Worm (Caenorhabditis elegans) whole organism, late embryonic: Measurements from ENCODE around the gene ZK892.6.

Source experiments
- Y22D7AL.16 ChIP-seq: sonication (generic microtip); optimal IDR thresholded peaks from 2 replicates; lab custom pipeline; 2016; ENCODE audit warnings: missing genetic modification characterization, missing compliant biosample characterization
- ama-1 ChIP-seq: fragments of 150-350 bp; optimal IDR thresholded peaks from 2 replicates; lab custom pipeline; 2014
- ceh-6 ChIP-seq: fragments of 200-800 bp; sonication (Bioruptor generic); optimal IDR thresholded peaks from 2 replicates; lab custom pipeline; 2018; ENCODE audit warnings: mild to moderate bottlenecking, missing genetic modification characterization, missing compliant biosample characterization
- che-1 ChIP-seq: sonication (generic microtip); optimal IDR thresholded peaks from 2 replicates; lab custom pipeline; 2016; ENCODE audit warnings: mild to moderate bottlenecking, missing genetic modification characterization, missing compliant biosample characterization
- dve-1 ChIP-seq: sonication (generic microtip); optimal IDR thresholded peaks from 2 replicates; lab custom pipeline; 2017; ENCODE audit warnings: antibody characterized with exemption, mild to moderate bottlenecking, missing genetic modification characterization, missing compliant biosample characterization
- fkh-10 ChIP-seq: fragments of 150-350 bp; optimal IDR thresholded peaks from 2 replicates; lab custom pipeline; 2014; ENCODE audit warnings: missing biosample characterization, missing genetic modification reagents, missing genetic modification characterization
- lin-11 ChIP-seq: fragments of 200-800 bp; sonication (Bioruptor generic); optimal IDR thresholded peaks from 2 replicates; lab custom pipeline; 2018; ENCODE audit warnings: mild to moderate bottlenecking, missing genetic modification characterization, missing compliant biosample characterization
- nhr-11 ChIP-seq: fragments of 150-350 bp; optimal IDR thresholded peaks from 2 replicates; lab custom pipeline; 2014; ENCODE audit warnings: missing biosample characterization, missing genetic modification characterization
- npax-4 ChIP-seq: sonication (generic microtip); optimal IDR thresholded peaks from 2 replicates; lab custom pipeline; 2016; ENCODE audit warnings: missing genetic modification characterization, missing compliant biosample characterization
- pha-4 ChIP-seq: fragments of 150-350 bp; optimal IDR thresholded peaks from 2 replicates; lab custom pipeline; 2018; ENCODE audit warnings: missing biosample characterization, missing genetic modification reagents, missing genetic modification characterization
- pqm-1 ChIP-seq: sonication (generic microtip); optimal IDR thresholded peaks from 2 replicates; lab custom pipeline; 2016; ENCODE audit warnings: missing genetic modification characterization, missing compliant biosample characterization
- sox-4 ChIP-seq: sonication (generic microtip); optimal IDR thresholded peaks from 2 replicates; lab custom pipeline; 2017; ENCODE audit warnings: mild to moderate bottlenecking, missing genetic modification characterization, inconsistent platforms, missing compliant biosample characterization
- tbx-2 ChIP-seq: sonication (generic microtip); optimal IDR thresholded peaks from 2 replicates; lab custom pipeline; 2016; ENCODE audit warnings: missing genetic modification characterization, missing compliant biosample characterization
- ztf-16 ChIP-seq: sonication (generic microtip); optimal IDR thresholded peaks from 2 replicates; lab custom pipeline; 2017; ENCODE audit warnings: missing genetic modification characterization, missing compliant biosample characterization

DNA sequence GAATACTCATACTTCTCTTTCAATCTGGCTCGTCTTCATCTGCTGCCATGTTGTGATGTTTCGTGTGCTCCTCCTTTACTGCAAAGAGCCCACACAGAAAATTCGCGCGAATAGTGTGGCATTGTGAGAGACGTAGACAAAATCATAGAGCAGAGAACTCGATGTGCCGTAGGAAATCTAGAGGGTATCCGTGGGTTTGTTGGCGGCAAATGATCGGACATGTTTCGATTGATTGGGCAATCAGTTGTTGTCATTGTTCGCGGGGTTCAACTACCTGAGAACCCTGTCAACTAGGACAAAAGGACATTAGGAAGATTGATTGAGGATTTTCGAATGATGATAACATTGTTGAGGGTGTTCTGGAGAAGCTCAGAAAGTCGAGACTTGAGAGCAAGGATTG lies 45.1 kb upstream of the ZK892.6 start:
- no peak for TF ChIP-seq tbx-2 (tag; lab: Kevin White, UChicago)
- no peak for TF ChIP-seq nhr-11
- no peak for TF ChIP-seq ceh-6 (GFP tag; lab: Kevin White, UChicago)
- no peak for TF ChIP-seq pqm-1 (tag; lab: Kevin White, UChicago)
- TF ChIP-seq npax-4 (tag; lab: Kevin White, UChicago), result no peak
- no peak for TF ChIP-seq ztf-16
- no peak for TF ChIP-seq pha-4 (tag; lab: Kevin White, UChicago)
- no peak for TF ChIP-seq ama-1 (lab: Kevin White, UChicago)
- no peak for TF ChIP-seq Y22D7AL.16 (tag; lab: Kevin White, UChicago)
- TF ChIP-seq che-1 (tag; lab: Kevin White, UChicago), result no peak
- TF ChIP-seq sox-4 (tag; lab: Kevin White, UChicago), result no peak
- TF ChIP-seq fkh-10 (GFP tag; lab: Kevin White, UChicago), result no peak
- no peak for TF ChIP-seq lin-11
- no peak for TF ChIP-seq dve-1 (tag; lab: Kevin White, UChicago)
